Worm (Caenorhabditis elegans) whole organism, early embryonic: Measurements from ENCODE around the gene F48G7.10.

Experiments used
- B0310.2 ChIP-seq: sonication (generic microtip); optimal IDR thresholded peaks from 2 replicates; lab custom pipeline; 2016; ENCODE audit warnings: mild to moderate bottlenecking, missing genetic modification characterization, missing compliant biosample characterization
- ama-1 ChIP-seq: fragments of 150-350 bp; optimal IDR thresholded peaks from 2 replicates; lab custom pipeline; 2014
- pes-1 ChIP-seq: fragments of 200-800 bp; sonication (Bioruptor generic); IDR thresholded peaks from 2 replicates; pipeline ENCODE4 v1.3.6; 2022; ENCODE audit warnings: missing genetic modification reagents, missing genetic modification characterization, missing compliant biosample characterization
- scrt-1 ChIP-seq: fragments of 200-800 bp; sonication (Bioruptor generic); IDR thresholded peaks from 2 replicates; pipeline ENCODE4 v1.3.6; 2022; ENCODE audit warnings: missing genetic modification characterization, missing compliant biosample characterization
- sea-1 ChIP-seq: fragments of 200-800 bp; sonication (Bioruptor generic); conservative IDR thresholded peaks from 2 replicates; pipeline ENCODE4 v1.3.6; 2022; ENCODE audit warnings: missing genetic modification characterization, missing compliant biosample characterization
- tbx-11 ChIP-seq: fragments of 200-800 bp; sonication (Bioruptor generic); IDR thresholded peaks from 2 replicates; pipeline ENCODE4 v1.3.6; 2022; ENCODE audit warnings: missing genetic modification characterization, missing compliant biosample characterization
- tbx-37 ChIP-seq: fragments of 200-800 bp; sonication (Bioruptor generic); conservative IDR thresholded peaks from 2 replicates; pipeline ENCODE4 v1.3.6; 2022; ENCODE audit warnings: missing genetic modification reagents, missing genetic modification characterization, missing compliant biosample characterization

- TF ChIP-seq tbx-37 (GFP tag; lab: Robert Waterston, UW) (no peak), ama-1 (lab: Kevin White, UChicago) (no peak), sea-1 (GFP tag; lab: Robert Waterston, UW) (no peak), tbx-11 (no peak), scrt-1 (no peak), B0310.2 (tag; lab: Kevin White, UChicago) (no peak), pes-1 (GFP tag; lab: Robert Waterston, UW) (no peak)
Measured at ce11 chrV:646888-647287, 12.1 kb upstream of the F48G7.10 start, which contains the start of gene ugt-42.
